Fruit fly (Drosophila melanogaster) whole organism, embryonic: ENCODE data around the gene slam.

Source experiments
- ATbp ChIP-seq: fragments of 200-800 bp; sonication (Bioruptor generic); optimal IDR thresholded peaks from 2 replicates; lab custom pipeline; 2017; ENCODE audit warnings: missing biosample characterization, mild to moderate bottlenecking, missing genetic modification characterization, missing genetic modification reagents
- Awh ChIP-seq: fragments of 200-800 bp; sonication (Bioruptor generic); IDR thresholded peaks from 2 replicates; pipeline ENCODE4, ENCODE4 v1.3.6; 2022; ENCODE audit warnings: missing biosample characterization, missing genetic modification characterization
- CG10274 ChIP-seq: fragments of 200-800 bp; sonication (Bioruptor generic); optimal IDR thresholded peaks from 3 replicates; lab custom pipeline; 2017; ENCODE audit warnings: missing biosample characterization, mild to moderate bottlenecking, missing genetic modification characterization
- CG10321 ChIP-seq: fragments of 200-800 bp; sonication (Bioruptor generic); IDR thresholded peaks from 2 replicates; pipeline ENCODE4 v1.3.6; 2022; ENCODE audit warnings: missing biosample characterization, missing genetic modification characterization
- CG10565 ChIP-seq: fragments of 200-800 bp; sonication (Bioruptor generic); optimal IDR thresholded peaks from 3 replicates; lab custom pipeline; 2016; ENCODE audit warnings: missing biosample characterization, mild to moderate bottlenecking, missing genetic modification characterization
- CG13424 ChIP-seq: fragments of 200-800 bp; sonication (Bioruptor generic); optimal IDR thresholded peaks from 2 replicates; lab custom pipeline; 2019; ENCODE audit warnings: missing biosample characterization, mild to moderate bottlenecking, missing genetic modification characterization, moderate library complexity
- CG13894 ChIP-seq: fragments of 200-800 bp; sonication (Bioruptor generic); optimal IDR thresholded peaks from 3 replicates; lab custom pipeline; 2018; ENCODE audit warnings: missing biosample characterization, mild to moderate bottlenecking, missing genetic modification characterization, moderate library complexity
- CG14710 ChIP-seq: fragments of 200-800 bp; sonication (Bioruptor generic); optimal IDR thresholded peaks from 3 replicates; lab custom pipeline; 2019; ENCODE audit warnings: missing biosample characterization, mild to moderate bottlenecking, missing genetic modification characterization, moderate library complexity
- CG2120 ChIP-seq: fragments of 200-800 bp; sonication (Bioruptor generic); optimal IDR thresholded peaks from 3 replicates; lab custom pipeline; 2016; ENCODE audit warnings: missing biosample characterization, missing genetic modification characterization
- CG30431 ChIP-seq: fragments of 200-800 bp; sonication (Bioruptor generic); optimal IDR thresholded peaks from 2 replicates; lab custom pipeline; 2017; ENCODE audit warnings: missing biosample characterization, missing genetic modification characterization
- CG32767 ChIP-seq: fragments of 200-800 bp; sonication (Bioruptor generic); IDR thresholded peaks from 2 replicates; pipeline ENCODE4 v1.3.6; 2022; ENCODE audit warnings: missing biosample characterization, missing genetic modification characterization
- CG3726 ChIP-seq: fragments of 200-800 bp; sonication (Bioruptor generic); IDR thresholded peaks from 3 replicates; pipeline ENCODE4, ENCODE4 v1.3.6; 2022; ENCODE audit warnings: missing biosample characterization, missing genetic modification characterization
- CG3847 ChIP-seq: fragments of 200-800 bp; sonication (Bioruptor generic); IDR thresholded peaks from 2 replicates; pipeline ENCODE4 v1.3.6; 2022; ENCODE audit warnings: missing biosample characterization, missing genetic modification characterization
- CG4282 ChIP-seq: fragments of 200-800 bp; sonication (Bioruptor generic); optimal IDR thresholded peaks from 2 replicates; lab custom pipeline; 2016; ENCODE audit warnings: missing biosample characterization, missing genetic modification characterization
- CG6654 ChIP-seq: fragments of 200-800 bp; sonication (Bioruptor generic); optimal IDR thresholded peaks from 2 replicates; lab custom pipeline; 2017; ENCODE audit warnings: missing biosample characterization, mild to moderate bottlenecking, missing genetic modification characterization
- CG6854 ChIP-seq: fragments of 200-800 bp; sonication (Bioruptor generic); optimal IDR thresholded peaks from 3 replicates; lab custom pipeline; 2017; ENCODE audit warnings: missing biosample characterization, mild to moderate bottlenecking, missing genetic modification characterization
- CG7745 ChIP-seq: fragments of 200-800 bp; sonication (Bioruptor generic); optimal IDR thresholded peaks from 2 replicates; lab custom pipeline; 2018; ENCODE audit warnings: missing biosample characterization, mild to moderate bottlenecking, missing genetic modification characterization, moderate library complexity
- CG9215 ChIP-seq: fragments of 200-800 bp; sonication (Bioruptor generic); IDR thresholded peaks from 2 replicates; pipeline ENCODE4 v1.3.6; 2022; ENCODE audit warnings: missing biosample characterization, missing genetic modification characterization
- CkIIα-i1 ChIP-seq: fragments of 200-800 bp; sonication (Bioruptor generic); IDR thresholded peaks from 2 replicates; pipeline ENCODE4 v1.3.6; 2022; ENCODE audit warnings: missing biosample characterization, missing genetic modification characterization
- CoRest ChIP-seq: fragments of 200-800 bp; sonication (Bioruptor generic); optimal IDR thresholded peaks from 3 replicates; lab custom pipeline; 2018; ENCODE audit warnings: missing biosample characterization, mild to moderate bottlenecking, missing genetic modification characterization, moderate library complexity
- Dbx ChIP-seq: fragments of 200-800 bp; sonication (Bioruptor generic); IDR thresholded peaks from 3 replicates; pipeline ENCODE4 v1.3.6; 2022; ENCODE audit warnings: missing biosample characterization, missing genetic modification characterization
- Dll ChIP-seq: fragments of 200-800 bp; sonication (Bioruptor generic); IDR thresholded peaks from 4 replicates; pipeline ENCODE4 v1.3.6; 2022; ENCODE audit warnings: missing biosample characterization, missing genetic modification characterization; ENCODE audit not compliant: partially characterized antibody
- HLH3B ChIP-seq: fragments of 200-800 bp; sonication (Bioruptor generic); IDR thresholded peaks from 2 replicates; pipeline ENCODE4 v1.3.6; 2022; ENCODE audit warnings: missing biosample characterization, missing genetic modification characterization
- HLH4C ChIP-seq: fragments of 200-800 bp; sonication (Bioruptor generic); IDR thresholded peaks from 3 replicates; pipeline ENCODE4 v1.3.6; 2022; ENCODE audit warnings: missing biosample characterization, missing genetic modification characterization; ENCODE audit not compliant: partially characterized antibody
- HLH54F ChIP-seq: fragments of 200-800 bp; sonication (Bioruptor generic); optimal IDR thresholded peaks from 3 replicates; lab custom pipeline; 2016; ENCODE audit warnings: missing biosample characterization, missing genetic modification characterization
- Hand ChIP-seq: fragments of 200-800 bp; sonication (Bioruptor generic); optimal IDR thresholded peaks from 2 replicates; lab custom pipeline; 2017; ENCODE audit warnings: mild to moderate bottlenecking, missing biosample characterization, missing genetic modification reagents, missing genetic modification characterization
- Hmx ChIP-seq: fragments of 200-800 bp; sonication (Bioruptor generic); optimal IDR thresholded peaks from 2 replicates; lab custom pipeline; 2016; ENCODE audit warnings: missing biosample characterization, missing genetic modification characterization
- NFAT ChIP-seq: fragments of 200-800 bp; sonication (Bioruptor generic); IDR thresholded peaks from 2 replicates; pipeline ENCODE4 v1.3.6; 2022; ENCODE audit warnings: missing biosample characterization, missing genetic modification characterization
- Opbp ChIP-seq: fragments of 200-800 bp; sonication (Bioruptor generic); IDR thresholded peaks from 3 replicates; pipeline ENCODE4 v1.3.6; 2022; ENCODE audit warnings: missing biosample characterization, missing genetic modification characterization; ENCODE audit not compliant: partially characterized antibody
- Optix ChIP-seq: fragments of 200-800 bp; sonication (Bioruptor generic); IDR thresholded peaks from 3 replicates; pipeline ENCODE4 v1.3.6; 2022; ENCODE audit warnings: missing biosample characterization, missing genetic modification characterization
- Sry-δ ChIP-seq: fragments of 200-800 bp; sonication (Bioruptor generic); optimal IDR thresholded peaks from 2 replicates; lab custom pipeline; 2016; ENCODE audit warnings: missing biosample characterization, missing genetic modification characterization
- Trl ChIP-seq, 3 experiments: fragments of >200 bp in 2 of 3; fragments of 200-800 bp in 1 of 3; sonication (Bioruptor generic) in 1 of 3; optimal IDR thresholded peaks; 2 replicates in 1 of 3; 3 replicates in 2 of 3; lab custom pipeline; 2016 to 2017; ENCODE audit warnings: missing biosample characterization in 1 of 3, missing genetic modification characterization in 1 of 3
- Xrp1 ChIP-seq: fragments of 200-800 bp; sonication (Bioruptor generic); IDR thresholded peaks from 2 replicates; pipeline ENCODE4 v1.3.6; 2022; ENCODE audit warnings: missing biosample characterization, missing genetic modification characterization
- abd-A ChIP-seq: fragments of 200-800 bp; sonication (Bioruptor generic); optimal IDR thresholded peaks from 3 replicates; lab custom pipeline; 2019; ENCODE audit warnings: missing biosample characterization, mild to moderate bottlenecking, missing genetic modification characterization, moderate library complexity
- ap ChIP-seq: fragments of 200-800 bp; sonication (Bioruptor generic); IDR thresholded peaks from 2 replicates; pipeline ENCODE4 v1.3.6; 2022; ENCODE audit warnings: missing biosample characterization, missing genetic modification characterization
- ara ChIP-seq: fragments of 200-800 bp; sonication (Bioruptor generic); IDR thresholded peaks from 2 replicates; pipeline ENCODE4 v1.3.6; 2022; ENCODE audit warnings: missing biosample characterization, missing genetic modification characterization
- btn ChIP-seq: fragments of 200-800 bp; sonication (Bioruptor generic); optimal IDR thresholded peaks from 2 replicates; lab custom pipeline; 2016; ENCODE audit warnings: missing biosample characterization, missing genetic modification characterization
- caup ChIP-seq: fragments of 200-800 bp; sonication (Bioruptor generic); optimal IDR thresholded peaks from 3 replicates; lab custom pipeline; 2017; ENCODE audit warnings: missing biosample characterization, mild to moderate bottlenecking, missing genetic modification characterization, moderate library complexity; ENCODE audit not compliant: severe bottlenecking
- gro ChIP-seq: fragments of 200-800 bp; sonication (Bioruptor generic); optimal IDR thresholded peaks from 2 replicates; lab custom pipeline; 2016; ENCODE audit warnings: missing biosample characterization, missing genetic modification characterization
- gsb-n ChIP-seq: fragments of 200-800 bp; sonication (Bioruptor generic); optimal IDR thresholded peaks from 3 replicates; lab custom pipeline; 2018; ENCODE audit warnings: missing biosample characterization, mild to moderate bottlenecking, missing genetic modification characterization
- kah ChIP-seq: fragments of 200-800 bp; sonication (Bioruptor generic); optimal IDR thresholded peaks from 2 replicates; lab custom pipeline; 2018; ENCODE audit warnings: missing biosample characterization, mild to moderate bottlenecking, missing genetic modification characterization
- phol ChIP-seq: fragments of 200-800 bp; sonication (Bioruptor generic); optimal IDR thresholded peaks from 3 replicates; lab custom pipeline; 2018; ENCODE audit warnings: missing biosample characterization, mild to moderate bottlenecking, missing genetic modification characterization, moderate library complexity
- scrt ChIP-seq: fragments of 200-800 bp; sonication (Bioruptor generic); optimal IDR thresholded peaks from 2 replicates; lab custom pipeline; 2018; ENCODE audit warnings: missing biosample characterization, mild to moderate bottlenecking, missing genetic modification characterization, moderate library complexity
- so ChIP-seq: fragments of 200-800 bp; sonication (Bioruptor generic); IDR thresholded peaks from 3 replicates; pipeline ENCODE4 v1.3.6; 2022; ENCODE audit warnings: missing biosample characterization, missing genetic modification characterization
- ssp ChIP-seq: fragments of 200-800 bp; sonication (Bioruptor generic); IDR thresholded peaks from 2 replicates; pipeline ENCODE4 v1.3.6; 2022; ENCODE audit warnings: missing biosample characterization, missing genetic modification characterization
- tap ChIP-seq: fragments of 200-800 bp; optimal IDR thresholded peaks from 3 replicates; lab custom pipeline; 2019; ENCODE audit warnings: missing biosample characterization, mild to moderate bottlenecking, missing genetic modification characterization, moderate library complexity
- z ChIP-seq: fragments of 200-800 bp; sonication (Bioruptor generic); IDR thresholded peaks from 3 replicates; pipeline ENCODE4 v1.3.6; 2022; ENCODE audit warnings: missing biosample characterization, missing genetic modification characterization
- zf30C ChIP-seq: fragments of 200-800 bp; sonication (Bioruptor generic); optimal IDR thresholded peaks from 3 replicates; lab custom pipeline; 2018; ENCODE audit warnings: missing biosample characterization, mild to moderate bottlenecking, missing genetic modification characterization

slam gene

DNA sequence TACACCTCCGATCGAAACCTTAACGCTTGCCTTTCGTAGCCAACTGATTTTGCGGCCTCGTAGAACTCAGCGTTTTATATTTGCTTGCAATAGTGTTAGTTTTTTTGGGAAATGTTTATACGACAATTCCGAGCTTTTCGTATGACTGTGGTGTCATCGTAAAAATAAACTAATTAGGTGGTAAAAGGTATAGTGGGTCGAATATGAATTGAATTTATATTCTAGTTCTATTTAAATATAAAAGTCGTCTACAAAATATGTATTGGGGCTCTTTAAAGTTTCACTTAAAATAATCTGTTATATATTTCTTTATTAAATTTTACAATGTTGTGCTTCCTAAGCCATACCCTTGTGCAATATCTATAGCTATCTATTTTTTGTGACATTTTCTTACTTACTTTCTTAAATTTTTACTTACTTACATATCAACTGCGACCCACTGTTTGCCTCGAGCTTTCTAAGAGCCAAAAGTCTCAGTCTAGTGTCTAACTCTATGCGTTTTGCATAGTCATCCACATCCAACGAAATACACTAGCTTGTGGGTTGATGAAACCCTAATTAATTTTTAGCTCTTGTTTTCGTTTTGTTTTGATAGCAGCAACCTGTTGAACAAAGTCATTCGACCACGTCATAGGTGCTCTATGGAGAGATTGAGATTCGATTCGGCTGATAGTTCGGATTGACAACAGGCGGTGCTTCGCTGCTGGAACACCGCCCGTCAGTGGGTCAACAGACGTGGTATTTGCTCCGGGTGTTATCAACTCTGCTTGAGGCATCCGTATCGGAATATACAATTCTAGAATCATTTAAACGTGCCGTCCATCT, 21.0 kb upstream of the slam start, which contains the start of gene CG9498 (continued):
- no peak for TF ChIP-seq gro (GFP tag; lab: Kevin White, UChicago)
- TF ChIP-seq CG2120 = peak; percentile 90
- peak; percentile 8 for TF ChIP-seq CG14710 (tag; lab: Kevin White, UChicago)
- no peak for TF ChIP-seq Sry-δ (GFP tag; lab: Kevin White, UChicago)
- peak; percentile 89 for TF ChIP-seq CG13424
- no peak for TF ChIP-seq CG7745
- peak; percentile 51 for TF ChIP-seq ara (GFP tag; lab: Robert Waterston, UW)
- TF ChIP-seq HLH54F (GFP tag; lab: Kevin White, UChicago) = no peak
- peak; percentile 80 for TF ChIP-seq phol (tag; lab: Kevin White, UChicago)
- TF ChIP-seq ap (GFP tag; lab: Robert Waterston, UW) = peak; percentile 30; the same call in 1 of the 2 replicates
- TF ChIP-seq btn = no peak
- peak; percentile 61 for TF ChIP-seq NFAT
- peak; percentile 72 for TF ChIP-seq Awh
- TF ChIP-seq Optix (GFP tag; lab: Robert Waterston, UW) = no peak
- TF ChIP-seq CG3726 (GFP tag; lab: Robert Waterston, UW) = 0 out of 3 replicates have a peak, but pooled peaks have one; percentile 49
- no peak for TF ChIP-seq Dll (GFP tag; lab: Robert Waterston, UW)
- peak; percentile 79 for TF ChIP-seq so (GFP tag; lab: Robert Waterston, UW)
- peak; percentile 49; the same call in 1 of the 2 replicates for TF ChIP-seq CG10321 (GFP tag; lab: Robert Waterston, UW)
- no peak for TF ChIP-seq HLH4C (GFP tag; lab: Robert Waterston, UW)
- TF ChIP-seq HLH3B (GFP tag; lab: Robert Waterston, UW) = peak; percentile 84
- TF ChIP-seq CoRest (tag; lab: Kevin White, UChicago) = peak; percentile 92
- peak; percentile 72 for TF ChIP-seq CG10274 (GFP tag; lab: Kevin White, UChicago)
- TF ChIP-seq gsb-n (tag; lab: Kevin White, UChicago) = no peak
- TF ChIP-seq CG10565 (GFP tag; lab: Kevin White, UChicago) = no peak
- TF ChIP-seq CG9215 (GFP tag; lab: Robert Waterston, UW) = peak; percentile 86
- TF ChIP-seq Trl (optimal IDR thresholded peaks at IDR 0.05; lab: Kevin White, UChicago) = no peak
- no peak for TF ChIP-seq Trl (GFP tag; optimal IDR thresholded peaks at IDR 0.05; lab: Kevin White, UChicago)
- peak; percentile 79; the same call in 1 of the 3 replicates for TF ChIP-seq Dbx
- TF ChIP-seq ATbp (GFP tag; lab: Kevin White, UChicago) = peak; percentile 70
- TF ChIP-seq Xrp1 (GFP tag; lab: Robert Waterston, UW) = peak; percentile 67
- peak; percentile 58 for TF ChIP-seq CG6654 (GFP tag; lab: Kevin White, UChicago)
- no peak for TF ChIP-seq zf30C (GFP tag; lab: Kevin White, UChicago)
- TF ChIP-seq CG6854 (GFP tag; lab: Kevin White, UChicago) = peak; percentile 91
- TF ChIP-seq CG3847 = peak; percentile 76
- TF ChIP-seq abd-A (tag; lab: Kevin White, UChicago) = no peak
- no peak for TF ChIP-seq z (GFP tag; lab: Robert Waterston, UW)
- TF ChIP-seq caup (GFP tag; lab: Kevin White, UChicago) = peak; percentile 88
- TF ChIP-seq tap (tag; lab: Kevin White, UChicago) = peak; percentile 78
- no peak for TF ChIP-seq Opbp
- no peak; the same call in 1 of the 2 replicates for TF ChIP-seq ssp (GFP tag; lab: Robert Waterston, UW)
- peak; percentile 21 for TF ChIP-seq Hmx (GFP tag; lab: Kevin White, UChicago)
- TF ChIP-seq kah (GFP tag; lab: Kevin White, UChicago) = peak; percentile 57
- TF ChIP-seq CG13894 (tag; lab: Kevin White, UChicago) = peak; percentile 92
- no peak for TF ChIP-seq CG30431
- no peak for TF ChIP-seq CkIIα-i1 (GFP tag; lab: Robert Waterston, UW)
- peak; percentile 57; the same call in 1 of the 2 replicates for TF ChIP-seq CG32767 (GFP tag; lab: Robert Waterston, UW)
- peak; percentile 80 for TF ChIP-seq scrt
- TF ChIP-seq Hand (GFP tag; lab: Kevin White, UChicago) = peak; percentile 92
- no peak for TF ChIP-seq CG4282
